Fruit fly (Drosophila melanogaster) whole organism, wandering third instar larva: Measurements from ENCODE around the gene Aatf.

Experiments used
- Abd-B ChIP-seq: fragments of >200 bp; optimal IDR thresholded peaks from 2 replicates; lab custom pipeline; 2017; ENCODE audit warnings: missing biosample characterization, missing genetic modification characterization
- CG32264 ChIP-seq: fragments of 200-800 bp; sonication (Bioruptor generic); optimal IDR thresholded peaks from 2 replicates; lab custom pipeline; 2016; ENCODE audit warnings: missing biosample characterization, missing genetic modification characterization
- HLH106 ChIP-seq: fragments of 200-800 bp; optimal IDR thresholded peaks from 3 replicates; lab custom pipeline; 2019; ENCODE audit warnings: missing biosample characterization, mild to moderate bottlenecking, missing genetic modification characterization, moderate library complexity
- Hr78 ChIP-seq: fragments of >200 bp; optimal IDR thresholded peaks from 2 replicates; lab custom pipeline; 2017; ENCODE audit warnings: missing biosample characterization, missing genetic modification characterization
- Hr83 ChIP-seq: fragments of 200-300 bp; sonication (Bioruptor generic); optimal IDR thresholded peaks from 2 replicates; lab custom pipeline; 2016; ENCODE audit warnings: missing biosample characterization, mild to moderate bottlenecking, missing genetic modification characterization, moderate library complexity; ENCODE audit not compliant: poor library complexity, severe bottlenecking
- br ChIP-seq: fragments of 200-800 bp; sonication (Bioruptor generic); optimal IDR thresholded peaks from 2 replicates; lab custom pipeline; 2016; ENCODE audit warnings: missing biosample characterization, missing genetic modification characterization
- dsf ChIP-seq: sonication (Bioruptor generic); optimal IDR thresholded peaks from 2 replicates; lab custom pipeline; 2016; ENCODE audit warnings: missing biosample characterization, missing genetic modification characterization, borderline replicate concordance
- ey ChIP-seq: fragments of 200-800 bp; sonication (Bioruptor generic); optimal IDR thresholded peaks from 2 replicates; lab custom pipeline; 2016; ENCODE audit warnings: missing biosample characterization, missing genetic modification characterization
- h ChIP-seq: fragments of 200-800 bp; sonication (Bioruptor generic); optimal IDR thresholded peaks from 3 replicates; lab custom pipeline; 2016; ENCODE audit warnings: missing biosample characterization, mild to moderate bottlenecking, missing genetic modification characterization
- jim ChIP-seq: fragments of 175-275, 200-325 bp; sonication (Bioruptor generic); optimal IDR thresholded peaks from 2 replicates; lab custom pipeline; 2016; ENCODE audit warnings: missing biosample characterization, mild to moderate bottlenecking, missing genetic modification characterization
- pan ChIP-seq: fragments of >200 bp; optimal IDR thresholded peaks from 2 replicates; lab custom pipeline; 2017
- psq ChIP-seq: fragments of 200-800 bp; sonication (Bioruptor generic); optimal IDR thresholded peaks from 3 replicates; lab custom pipeline; 2017; ENCODE audit warnings: missing biosample characterization, mild to moderate bottlenecking, missing genetic modification characterization, moderate library complexity
- tai ChIP-seq: sonication (Bioruptor generic); optimal IDR thresholded peaks from 2 replicates; lab custom pipeline; 2016; ENCODE audit warnings: missing biosample characterization, missing genetic modification characterization
- usp ChIP-seq: fragments of >200 bp; optimal IDR thresholded peaks from 2 replicates; lab custom pipeline; 2017; ENCODE audit warnings: missing biosample characterization, missing genetic modification characterization

DNA sequence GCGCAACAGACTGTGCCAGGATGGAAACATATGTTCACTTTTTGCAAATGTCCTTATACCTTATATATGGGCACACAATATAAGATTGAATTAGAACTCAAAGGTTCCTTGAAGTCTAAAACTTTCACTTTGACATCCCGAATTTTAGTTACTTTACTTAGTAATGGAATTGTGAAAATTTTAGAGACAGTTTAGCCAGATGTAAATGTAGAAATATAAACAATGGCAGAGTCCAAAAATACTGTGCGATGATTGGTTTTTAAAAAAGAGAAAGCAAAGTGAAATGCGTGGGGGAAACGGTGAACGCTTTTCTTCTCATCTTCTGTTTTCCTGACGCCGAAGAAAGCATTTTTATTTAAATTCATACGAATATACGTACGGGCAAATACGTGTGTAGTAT lies 30.4 kb downstream of the Aatf start, which contains the start of gene CG44271:
- TF ChIP-seq usp (GFP tag; lab: Kevin White, UChicago) (no peak), Hr83 (GFP tag; lab: Kevin White, UChicago) (no peak), HLH106 (tag; lab: Kevin White, UChicago) (no peak), dsf (GFP tag; lab: Kevin White, UChicago) (no peak), h (GFP tag; lab: Kevin White, UChicago) (no peak), br (GFP tag; lab: Kevin White, UChicago) (no peak), Abd-B (GFP tag; lab: Kevin White, UChicago) (no peak), ey (GFP tag; lab: Kevin White, UChicago) (no peak), psq (GFP tag; lab: Kevin White, UChicago) (no peak), pan (lab: Kevin White, UChicago) (no peak), CG32264 (GFP tag; lab: Kevin White, UChicago) (no peak), tai (GFP tag; lab: Kevin White, UChicago) (no peak), Hr78 (GFP tag; lab: Kevin White, UChicago) (no peak), jim (no peak)
